Worm (Caenorhabditis elegans) whole organism, L4 larva: ENCODE results near the gene R01H10.4.
A peak's percentile ranks its signal among the peaks of the same experiment; 100 is the strongest.

Source experiments
- F10B5.3 ChIP-seq: sonication (generic microtip); optimal IDR thresholded peaks from 2 replicates; lab custom pipeline; 2016; ENCODE audit warnings: mild to moderate bottlenecking, missing genetic modification characterization, missing compliant biosample characterization
- F37D6.2 ChIP-seq: sonication (generic microtip); optimal IDR thresholded peaks from 2 replicates; lab custom pipeline; 2016; ENCODE audit warnings: mild to moderate bottlenecking, missing genetic modification characterization, missing compliant biosample characterization
- F44E2.7 ChIP-seq: fragments of 200-800 bp; sonication (Bioruptor generic); IDR thresholded peaks from 2 replicates; pipeline ENCODE4 v2.1.2; 2022; ENCODE audit warnings: missing genetic modification characterization, missing compliant biosample characterization
- F49E8.2 ChIP-seq: sonication (generic microtip); optimal IDR thresholded peaks from 2 replicates; lab custom pipeline; 2016; ENCODE audit warnings: missing compliant biosample characterization, mild to moderate bottlenecking, missing genetic modification characterization, borderline replicate concordance
- T20F7.1 ChIP-seq: fragments of 200-800 bp; sonication (Bioruptor generic); optimal IDR thresholded peaks from 2 replicates; lab custom pipeline; 2018; ENCODE audit warnings: mild to moderate bottlenecking, missing genetic modification characterization, missing compliant biosample characterization
- Y105C5A.15 ChIP-seq: fragments of 200-800 bp; sonication (Bioruptor generic); IDR thresholded peaks from 2 replicates; pipeline ENCODE4 v1.3.6; 2022; ENCODE audit warnings: missing genetic modification characterization, missing compliant biosample characterization
- Y75B8A.6 ChIP-seq: fragments of 200-800 bp; sonication (Bioruptor generic); IDR thresholded peaks from 2 replicates; pipeline ENCODE4 v1.3.6; 2022; ENCODE audit warnings: missing genetic modification reagents, missing genetic modification characterization, missing compliant biosample characterization
- ZK337.2 ChIP-seq: fragments of 200-800 bp; sonication (Bioruptor generic); IDR thresholded peaks from 2 replicates; pipeline ENCODE4 v1.3.6; 2022; ENCODE audit warnings: missing genetic modification reagents, missing genetic modification characterization, missing compliant biosample characterization
- attf-4 ChIP-seq: sonication (generic microtip); optimal IDR thresholded peaks from 3 replicates; lab custom pipeline; 2017; ENCODE audit warnings: missing biosample characterization, missing genetic modification characterization
- ceh-28 ChIP-seq: fragments of 150-350 bp; optimal IDR thresholded peaks from 2 replicates; lab custom pipeline; 2014; ENCODE audit warnings: missing biosample characterization, missing genetic modification reagents, missing genetic modification characterization
- ces-1 ChIP-seq: fragments of 150-350 bp; sonication (generic microtip); optimal IDR thresholded peaks from 4 replicates; lab custom pipeline; 2014; ENCODE audit warnings: missing biosample characterization, missing genetic modification reagents, missing genetic modification characterization
- ctbp-1 ChIP-seq: fragments of 200-800 bp; sonication (Bioruptor generic); IDR thresholded peaks from 2 replicates; pipeline ENCODE4 v1.3.6; 2022; ENCODE audit warnings: missing genetic modification reagents, missing genetic modification characterization, missing compliant biosample characterization
- daf-12 ChIP-seq: fragments of 150-350 bp; optimal IDR thresholded peaks from 2 replicates; lab custom pipeline; 2014; ENCODE audit warnings: missing biosample characterization, missing genetic modification reagents, missing genetic modification characterization
- daf-16 ChIP-seq, 3 experiments: sonication (generic microtip); optimal IDR thresholded peaks; 2 replicates each; lab custom pipeline; 2016 to 2017; ENCODE audit warnings: missing genetic modification characterization in 3 of 3, missing genetic modification reagents in 3 of 3, mild to moderate bottlenecking in 2 of 3, missing compliant biosample characterization in 2 of 3, missing biosample characterization in 1 of 3, moderate library complexity in 1 of 3
- dpl-1 ChIP-seq: fragments of 150-350 bp; optimal IDR thresholded peaks from 2 replicates; lab custom pipeline; 2014; ENCODE audit warnings: missing biosample characterization, missing genetic modification reagents, missing genetic modification characterization
- duxl-1 ChIP-seq: sonication (generic microtip); optimal IDR thresholded peaks from 2 replicates; lab custom pipeline; 2016; ENCODE audit warnings: mild to moderate bottlenecking, missing genetic modification characterization, moderate library complexity, missing compliant biosample characterization; ENCODE audit not compliant: poor library complexity
- dve-1 ChIP-seq: sonication (generic microtip); optimal IDR thresholded peaks from 2 replicates; lab custom pipeline; 2017; ENCODE audit warnings: antibody characterized with exemption, mild to moderate bottlenecking, missing genetic modification characterization, missing compliant biosample characterization; ENCODE audit not compliant: insufficient read depth
- egl-27 ChIP-seq: sonication (generic microtip); optimal IDR thresholded peaks from 3 replicates; lab custom pipeline; 2017; ENCODE audit warnings: missing biosample characterization, missing genetic modification reagents, missing genetic modification characterization
- fos-1 ChIP-seq: fragments of 150-350 bp; optimal IDR thresholded peaks from 2 replicates; lab custom pipeline; 2014; ENCODE audit warnings: missing biosample characterization, missing genetic modification characterization
- gei-8 ChIP-seq: fragments of 200-800 bp; sonication (Bioruptor generic); optimal IDR thresholded peaks from 2 replicates; lab custom pipeline; 2018; ENCODE audit warnings: mild to moderate bottlenecking, missing genetic modification characterization, missing compliant biosample characterization
- hif-1 ChIP-seq, 2 experiments: sonication (generic microtip); optimal IDR thresholded peaks; 2 replicates each; lab custom pipeline; 2016 to 2017; ENCODE audit warnings: missing compliant biosample characterization in 2 of 2, missing genetic modification characterization in 2 of 2, missing genetic modification reagents in 2 of 2, missing genotype in 2 of 2, mild to moderate bottlenecking in 1 of 2
- hlh-30 ChIP-seq: sonication (generic microtip); optimal IDR thresholded peaks from 2 replicates; lab custom pipeline; 2017; ENCODE audit warnings: antibody characterized with exemption, mild to moderate bottlenecking, missing genetic modification characterization, missing compliant biosample characterization; ENCODE audit not compliant: insufficient read depth
- lin-1 ChIP-seq: fragments of 200-800 bp; sonication (Bioruptor generic); IDR thresholded peaks from 2 replicates; pipeline ENCODE4 v1.3.6; 2022; ENCODE audit warnings: missing genetic modification reagents, missing genetic modification characterization, missing compliant biosample characterization
- lin-13 ChIP-seq: fragments of 150-350 bp; optimal IDR thresholded peaks from 2 replicates; lab custom pipeline; 2014; ENCODE audit warnings: missing biosample characterization, missing genetic modification reagents, missing genetic modification characterization
- lin-38 ChIP-seq: fragments of 200-800 bp; sonication (Bioruptor generic); IDR thresholded peaks from 2 replicates; pipeline ENCODE4 v1.3.6; 2022; ENCODE audit warnings: missing genetic modification reagents, missing genetic modification characterization, missing compliant biosample characterization
- lsy-2 ChIP-seq, 2 experiments: fragments of 150-350 bp in 1 of 2; sonication (generic microtip) in 1 of 2; optimal IDR thresholded peaks; 2 replicates each; lab custom pipeline; 2014 to 2017; ENCODE audit warnings: missing biosample characterization in 2 of 2, missing genetic modification characterization in 2 of 2
- madf-9 ChIP-seq: fragments of 200-800 bp; sonication (Bioruptor generic); conservative IDR thresholded peaks from 2 replicates; pipeline ENCODE4 v1.3.6; 2022; ENCODE audit warnings: missing genetic modification reagents, missing genetic modification characterization, missing compliant biosample characterization
- mep-1 ChIP-seq: fragments of 150-350 bp; sonication (generic microtip); optimal IDR thresholded peaks from 3 replicates; lab custom pipeline; 2014; ENCODE audit warnings: missing biosample characterization, missing genetic modification characterization
- mes-2 ChIP-seq: sonication (generic microtip); optimal IDR thresholded peaks from 2 replicates; lab custom pipeline; 2016; ENCODE audit warnings: missing genotype, mild to moderate bottlenecking, missing genetic modification characterization, missing compliant biosample characterization; ENCODE audit not compliant: poor library complexity, severe bottlenecking
- nhr-10 ChIP-seq: fragments of 150-350 bp; optimal IDR thresholded peaks from 2 replicates; lab custom pipeline; 2014; ENCODE audit warnings: missing biosample characterization, missing genetic modification characterization
- nhr-102 ChIP-seq: sonication (generic microtip); optimal IDR thresholded peaks from 2 replicates; lab custom pipeline; 2016; ENCODE audit warnings: mild to moderate bottlenecking, missing genetic modification characterization, moderate library complexity, missing compliant biosample characterization
- nhr-111 ChIP-seq: fragments of 200-800 bp; sonication (Bioruptor generic); optimal IDR thresholded peaks from 2 replicates; lab custom pipeline; 2018; ENCODE audit warnings: mild to moderate bottlenecking, missing genetic modification characterization, missing compliant biosample characterization
- nhr-237 ChIP-seq: sonication (generic microtip); optimal IDR thresholded peaks from 2 replicates; lab custom pipeline; 2017; ENCODE audit warnings: missing biosample characterization, missing genetic modification characterization
- nhr-6 ChIP-seq: fragments of 150-350 bp; optimal IDR thresholded peaks from 2 replicates; lab custom pipeline; 2014; ENCODE audit warnings: missing biosample characterization, missing genetic modification characterization
- nhr-77 ChIP-seq: fragments of 150-350 bp; optimal IDR thresholded peaks from 2 replicates; lab custom pipeline; 2014; ENCODE audit warnings: missing biosample characterization, missing genetic modification characterization
- pha-4 ChIP-seq, 2 experiments: fragments of 150-350 bp in 1 of 2; fragments of 200-800 bp in 1 of 2; sonication (Bioruptor generic) in 1 of 2; IDR thresholded peaks in 1 of 2; optimal IDR thresholded peaks in 1 of 2; 2 replicates each; pipeline versions ENCODE4 v1.3.6 to Lab custom; 2014 to 2022; ENCODE audit warnings: missing genetic modification characterization in 2 of 2, missing genetic modification reagents in 2 of 2, missing biosample characterization in 1 of 2, missing compliant biosample characterization in 1 of 2
- php-3 ChIP-seq: fragments of 200-800 bp; sonication (Bioruptor generic); IDR thresholded peaks from 2 replicates; pipeline ENCODE4 v1.3.6; 2022; ENCODE audit warnings: missing genetic modification reagents, missing genetic modification characterization, missing compliant biosample characterization
- rbr-2 ChIP-seq: sonication (generic microtip); optimal IDR thresholded peaks from 2 replicates; lab custom pipeline; 2016; ENCODE audit warnings: missing genotype, missing genetic modification characterization, missing compliant biosample characterization
- saeg-2 ChIP-seq: fragments of 200-800 bp; sonication (Bioruptor generic); IDR thresholded peaks from 2 replicates; pipeline ENCODE4 v1.3.6; 2022; ENCODE audit warnings: missing genetic modification reagents, missing genetic modification characterization, missing compliant biosample characterization
- set-16 ChIP-seq: fragments of 200-800 bp; sonication (Bioruptor generic); IDR thresholded peaks from 2 replicates; pipeline ENCODE4 v1.3.6; 2022; ENCODE audit warnings: missing genetic modification reagents, missing genetic modification characterization, missing compliant biosample characterization
- snpc-4 ChIP-seq: fragments of 150-350 bp; optimal IDR thresholded peaks from 2 replicates; lab custom pipeline; 2014; ENCODE audit warnings: missing biosample characterization, missing genetic modification characterization
- tag-97 ChIP-seq: fragments of 200-800 bp; sonication (Bioruptor generic); IDR thresholded peaks from 2 replicates; pipeline ENCODE4 v1.3.6; 2022; ENCODE audit warnings: missing genetic modification characterization, missing compliant biosample characterization
- tra-1 ChIP-seq: fragments of 200-800 bp; sonication (Bioruptor generic); IDR thresholded peaks from 2 replicates; pipeline ENCODE4 v1.3.6; 2022; ENCODE audit warnings: missing genetic modification reagents, missing genetic modification characterization, missing compliant biosample characterization
- unc-39 ChIP-seq: sonication (generic microtip); optimal IDR thresholded peaks from 2 replicates; lab custom pipeline; 2017; ENCODE audit warnings: missing biosample characterization, missing genetic modification characterization
- vab-7 ChIP-seq: fragments of 200-800 bp; sonication (Bioruptor generic); IDR thresholded peaks from 2 replicates; pipeline ENCODE4 v1.3.6; 2022; ENCODE audit warnings: missing genetic modification reagents, missing genetic modification characterization, missing compliant biosample characterization
- zag-1 ChIP-seq: fragments of 150-350 bp; optimal IDR thresholded peaks from 2 replicates; lab custom pipeline; 2014; ENCODE audit warnings: missing biosample characterization, missing genetic modification characterization
- zfp-3 ChIP-seq: fragments of 200-800 bp; sonication (Bioruptor generic); conservative IDR thresholded peaks from 2 replicates; pipeline ENCODE4 v1.3.6; 2022; ENCODE audit warnings: missing genetic modification reagents, missing genetic modification characterization, missing compliant biosample characterization
- ztf-7 ChIP-seq: fragments of 150-350 bp; optimal IDR thresholded peaks from 2 replicates; lab custom pipeline; 2014; ENCODE audit warnings: missing biosample characterization, missing genetic modification characterization

R01H10.4 gene

ce11 chrIII:10270778-10271307, 16.2 kb downstream of the R01H10.4 start, which contains the start of gene cnk-1 (continued):
- TF ChIP-seq pha-4 (GFP tag; IDR thresholded peaks at IDR 0.05; lab: Robert Waterston, UW) (peak; percentile 95), pha-4 (tag; optimal IDR thresholded peaks at IDR 0.05; lab: Kevin White, UChicago) (no peak), nhr-6 (peak; percentile 43), nhr-102 (tag; lab: Kevin White, UChicago) (peak; percentile 81), zfp-3 (GFP tag; lab: Robert Waterston, UW) (peak; percentile 98), ceh-28 (tag; lab: Kevin White, UChicago) (no peak), fos-1 (tag; lab: Kevin White, UChicago) (no peak), lin-13 (peak; percentile 51), mes-2 (tag; lab: Kevin White, UChicago) (peak; percentile 99), nhr-77 (peak; percentile 6), Y75B8A.6 (GFP tag; lab: Robert Waterston, UW) (0 out of 2 replicates have a peak, but pooled peaks have one; percentile 53), hif-1 (tag; optimal IDR thresholded peaks at IDR 0.05; lab: Kevin White, UChicago) (peak in 1 of 2 experiments; percentile 90), set-16 (GFP tag; lab: Robert Waterston, UW) (peak; percentile 92), hlh-30 (tag; lab: Kevin White, UChicago) (peak; percentile 66), nhr-111 (GFP tag; lab: Kevin White, UChicago) (no peak), nhr-10 (tag; lab: Kevin White, UChicago) (no peak), ZK337.2 (GFP tag; lab: Robert Waterston, UW) (peak; percentile 99), F10B5.3 (tag; lab: Kevin White, UChicago) (no peak), lin-1 (GFP tag; lab: Robert Waterston, UW) (peak; percentile 94), ctbp-1 (GFP tag; lab: Robert Waterston, UW) (peak; percentile 97), rbr-2 (tag; lab: Kevin White, UChicago) (peak; percentile 86), madf-9 (GFP tag; lab: Robert Waterston, UW) (peak; percentile 99), zag-1 (tag; lab: Kevin White, UChicago) (no peak), ces-1 (GFP tag; lab: Kevin White, UChicago) (no peak), php-3 (GFP tag; lab: Robert Waterston, UW) (peak; percentile 96), dve-1 (tag; lab: Kevin White, UChicago) (peak; percentile 62), unc-39 (tag; lab: Kevin White, UChicago) (no peak), Y105C5A.15 (GFP tag; lab: Robert Waterston, UW) (0 out of 2 replicates have a peak, but pooled peaks have one; percentile 57), duxl-1 (tag; lab: Kevin White, UChicago) (peak; percentile 64), attf-4 (tag; lab: Kevin White, UChicago) (no peak), tag-97 (GFP tag; lab: Robert Waterston, UW) (peak; percentile 98), nhr-237 (tag; lab: Kevin White, UChicago) (no peak), saeg-2 (GFP tag; lab: Robert Waterston, UW) (peak; percentile 72; the same call in 1 of the 2 replicates), daf-12 (tag; lab: Kevin White, UChicago) (no peak), snpc-4 (tag; lab: Kevin White, UChicago) (no peak), tra-1 (GFP tag; lab: Robert Waterston, UW) (peak; percentile 99), lsy-2 (tag; optimal IDR thresholded peaks at IDR 0.05; lab: Kevin White, UChicago) (peak in 1 of 2 experiments; percentile 82), ztf-7 (no peak), F37D6.2 (tag; lab: Kevin White, UChicago) (peak; percentile 74), F49E8.2 (tag; lab: Kevin White, UChicago) (peak; percentile 76), vab-7 (GFP tag; lab: Robert Waterston, UW) (peak; percentile 96), daf-16 (GFP tag; optimal IDR thresholded peaks at IDR 0.05; lab: Kevin White, UChicago) (no peak), daf-16 (tag; optimal IDR thresholded peaks at IDR 0.05; lab: Kevin White, UChicago) (peak; percentile 57), egl-27 (no peak), T20F7.1 (GFP tag; lab: Kevin White, UChicago) (no peak), mep-1 (tag; lab: Kevin White, UChicago) (peak; percentile 42), dpl-1 (GFP tag; lab: Kevin White, UChicago) (peak; percentile 52), F44E2.7 (no peak), lin-38 (GFP tag; lab: Robert Waterston, UW) (peak; percentile 98), gei-8 (GFP tag; lab: Kevin White, UChicago) (no peak)
